Fruit fly (Drosophila melanogaster) Kc167 (cell line): ENCODE results near the gene rdgB.

Source experiments
- Myc ChIP-seq: fragments of >200 bp; optimal IDR thresholded peaks from 2 replicates; lab custom pipeline; 2017; ENCODE audit warnings: missing external identifiers
- Sin3A ChIP-seq: fragments of >200 bp; optimal IDR thresholded peaks from 2 replicates; lab custom pipeline; 2018; ENCODE audit warnings: missing external identifiers
- insv ChIP-seq: fragments of >200 bp; optimal IDR thresholded peaks from 3 replicates; lab custom pipeline; 2018; ENCODE audit warnings: missing external identifiers

- TF ChIP-seq insv (lab: Kevin White, UChicago) (no peak), Myc (lab: Kevin White, UChicago) (no peak), Sin3A (lab: Kevin White, UChicago) (no peak)
Observed at dm6 chrX:13740062-13740461, 22.5 kb upstream of the rdgB start.
